Fruit fly (Drosophila melanogaster) whole organism, pupa: Measurements from ENCODE around the gene CYLD.

Experiments used
- CG10348 ChIP-seq: fragments of 200-800 bp; sonication (Bioruptor generic); IDR thresholded peaks from 2 replicates; pipeline ENCODE4 v1.3.6; 2022; ENCODE audit warnings: missing biosample characterization, missing genetic modification characterization
- CG12605 ChIP-seq: fragments of 200-800 bp; sonication (Bioruptor generic); IDR thresholded peaks from 2 replicates; pipeline ENCODE4 v1.3.6; 2022; ENCODE audit warnings: missing biosample characterization, missing genetic modification characterization
- CG13204 ChIP-seq: fragments of 200-800 bp; sonication (Bioruptor generic); optimal IDR thresholded peaks from 2 replicates; lab custom pipeline; 2018; ENCODE audit warnings: missing biosample characterization, mild to moderate bottlenecking, missing genetic modification characterization, moderate library complexity
- CG14655 ChIP-seq: fragments of 200-800 bp; sonication (Bioruptor generic); optimal IDR thresholded peaks from 3 replicates; lab custom pipeline; 2017; ENCODE audit warnings: mild to moderate bottlenecking, missing biosample characterization, missing genetic modification reagents, missing genetic modification characterization
- CG15710 ChIP-seq: fragments of 200-800 bp; sonication (Bioruptor generic); optimal IDR thresholded peaks from 2 replicates; lab custom pipeline; 2018; ENCODE audit warnings: missing biosample characterization, mild to moderate bottlenecking, missing genetic modification characterization, moderate library complexity
- CG17806 ChIP-seq: fragments of 200-800 bp; sonication (Bioruptor generic); optimal IDR thresholded peaks from 2 replicates; lab custom pipeline; 2018; ENCODE audit warnings: missing biosample characterization, mild to moderate bottlenecking, missing genetic modification characterization, moderate library complexity
- CG32121 ChIP-seq: fragments of 200-800 bp; sonication (Bioruptor generic); IDR thresholded peaks from 2 replicates; pipeline ENCODE4 v1.3.6; 2022; ENCODE audit warnings: missing biosample characterization, missing genetic modification characterization
- CG34367 ChIP-seq: fragments of 200-800 bp; sonication (Bioruptor generic); optimal IDR thresholded peaks from 2 replicates; lab custom pipeline; 2018; ENCODE audit warnings: missing biosample characterization, mild to moderate bottlenecking, missing genetic modification characterization
- CG4496 ChIP-seq: fragments of 200-800 bp; sonication (Bioruptor generic); IDR thresholded peaks from 3 replicates; pipeline ENCODE4 v1.3.6; 2022; ENCODE audit warnings: missing biosample characterization, missing genetic modification characterization
- CG8159 ChIP-seq: fragments of 200-800 bp; sonication (Bioruptor generic); optimal IDR thresholded peaks from 3 replicates; lab custom pipeline; 2018; ENCODE audit warnings: missing biosample characterization, mild to moderate bottlenecking, missing genetic modification characterization, moderate library complexity
- CG8301 ChIP-seq: fragments of 200-800 bp; sonication (Bioruptor generic); optimal IDR thresholded peaks from 2 replicates; lab custom pipeline; 2018; ENCODE audit warnings: missing biosample characterization, mild to moderate bottlenecking, missing genetic modification characterization
- CG9948 ChIP-seq: fragments of 200-800 bp; sonication (Bioruptor generic); optimal IDR thresholded peaks from 2 replicates; lab custom pipeline; 2018; ENCODE audit warnings: missing biosample characterization, mild to moderate bottlenecking, missing genetic modification characterization, moderate library complexity
- D1 ChIP-seq: fragments of 200-800 bp; sonication (Bioruptor generic); optimal IDR thresholded peaks from 2 replicates; lab custom pipeline; 2018; ENCODE audit warnings: missing biosample characterization, mild to moderate bottlenecking, missing genetic modification characterization, moderate library complexity
- EcR ChIP-seq: fragments of 200-800 bp; sonication (Bioruptor generic); optimal IDR thresholded peaks from 3 replicates; lab custom pipeline; 2019; ENCODE audit warnings: missing biosample characterization, missing genetic modification characterization, mild to moderate bottlenecking, moderate library complexity, missing genetic modification reagents
- Ets98B ChIP-seq: fragments of 200-800 bp; sonication (Bioruptor generic); IDR thresholded peaks from 2 replicates; pipeline ENCODE4 v1.3.6; 2022; ENCODE audit warnings: missing biosample characterization, missing genetic modification characterization
- Pif1A ChIP-seq: fragments of 200-800 bp; sonication (Bioruptor generic); optimal IDR thresholded peaks from 3 replicates; lab custom pipeline; 2016; ENCODE audit warnings: missing biosample characterization, missing genetic modification characterization
- Pif1B ChIP-seq: fragments of 200-800 bp; sonication (Bioruptor generic); optimal IDR thresholded peaks from 3 replicates; lab custom pipeline; 2016; ENCODE audit warnings: missing biosample characterization, missing genetic modification characterization
- Snoo ChIP-seq: fragments of 200-800 bp; sonication (Bioruptor generic); optimal IDR thresholded peaks from 3 replicates; lab custom pipeline; 2017; ENCODE audit warnings: missing biosample characterization, mild to moderate bottlenecking, missing genetic modification characterization, inconsistent platforms
- fd96Ca ChIP-seq: fragments of 200-800 bp; sonication (Bioruptor generic); IDR thresholded peaks from 3 replicates; pipeline ENCODE4 v1.3.6; 2022; ENCODE audit warnings: missing biosample characterization, missing genetic modification characterization
- gl ChIP-seq: fragments of 200-800 bp; sonication (Bioruptor generic); optimal IDR thresholded peaks from 2 replicates; lab custom pipeline; 2018; ENCODE audit warnings: missing biosample characterization, mild to moderate bottlenecking, missing genetic modification characterization
- rn ChIP-seq: fragments of 200-800 bp; sonication (Bioruptor generic); IDR thresholded peaks from 2 replicates; pipeline ENCODE4 v1.3.6; 2022; ENCODE audit warnings: missing biosample characterization, missing genetic modification characterization

The CYLD gene

dm6 chr2L:10299810-10300147 is at the start of gene CYLD:
TSS of gene CYLD (minus strand) at chr2L:10299847.
- TF ChIP-seq CG34367 (peak; percentile 43), CG10348 (no peak), CG32121 (GFP tag; lab: Robert Waterston, UW) (peak; percentile 76; the same call in 1 of the 2 replicates), Snoo (peak; percentile 38), D1 (peak; percentile 82), CG15710 (tag; lab: Kevin White, UChicago) (peak; percentile 50), CG17806 (tag; lab: Kevin White, UChicago) (peak; percentile 66), CG9948 (peak; percentile 58), CG8301 (tag; lab: Kevin White, UChicago) (peak; percentile 68), CG8159 (no peak)

- no peak for TF ChIP-seq CG14655 (GFP tag; lab: Kevin White, UChicago)
- TF ChIP-seq CG17806 (tag; lab: Kevin White, UChicago): no peak
- TF ChIP-seq CG15710 (tag; lab: Kevin White, UChicago): no peak
- TF ChIP-seq CG13204 (GFP tag; lab: Kevin White, UChicago): no peak
- TF ChIP-seq Pif1B (GFP tag; lab: Kevin White, UChicago): no peak
- no peak for TF ChIP-seq EcR (GFP tag; lab: Kevin White, UChicago)
- TF ChIP-seq CG34367: no peak
Observed at dm6 chr2L:10344029-10344606, 44.5 kb upstream of the CYLD start, which contains the start of gene Frmd5. TSS of gene Frmd5 (plus strand) at chr2L:10344442.

- TF ChIP-seq CG4496 (no peak), CG13204 (GFP tag; lab: Kevin White, UChicago) (no peak), CG15710 (tag; lab: Kevin White, UChicago) (no peak), Snoo (no peak), CG14655 (GFP tag; lab: Kevin White, UChicago) (no peak), CG8159 (no peak), Ets98B (GFP tag; lab: Robert Waterston, UW) (no peak), CG8301 (tag; lab: Kevin White, UChicago) (no peak), CG10348 (no peak), EcR (GFP tag; lab: Kevin White, UChicago) (no peak), gl (tag; lab: Kevin White, UChicago) (no peak), CG9948 (no peak), rn (no peak), CG32121 (GFP tag; lab: Robert Waterston, UW) (no peak)
Observed at dm6 chr2L:10342471-10342870, 42.8 kb upstream of the CYLD start, which contains the start of gene Sps2. TSS of gene Sps2 (plus strand) at chr2L:10342594.

dm6 chr2L:10341405-10341804 is 41.8 kb upstream of the CYLD start, which contains the start of gene CG31715:
TSS of gene CG31715 (plus strand) at chr2L:10341616.
- TF ChIP-seq CG34367 (no peak), EcR (GFP tag; lab: Kevin White, UChicago) (no peak), CG9948 (peak; percentile 4), Pif1A (GFP tag; lab: Kevin White, UChicago) (no peak), Snoo (peak; percentile 13), rn (no peak), CG32121 (GFP tag; lab: Robert Waterston, UW) (no peak), CG15710 (tag; lab: Kevin White, UChicago) (peak; percentile 6), CG8301 (tag; lab: Kevin White, UChicago) (no peak), CG8159 (no peak), D1 (no peak), fd96Ca (GFP tag; lab: Robert Waterston, UW) (no peak), gl (tag; lab: Kevin White, UChicago) (no peak), CG17806 (tag; lab: Kevin White, UChicago) (peak; percentile 7)

DNA sequence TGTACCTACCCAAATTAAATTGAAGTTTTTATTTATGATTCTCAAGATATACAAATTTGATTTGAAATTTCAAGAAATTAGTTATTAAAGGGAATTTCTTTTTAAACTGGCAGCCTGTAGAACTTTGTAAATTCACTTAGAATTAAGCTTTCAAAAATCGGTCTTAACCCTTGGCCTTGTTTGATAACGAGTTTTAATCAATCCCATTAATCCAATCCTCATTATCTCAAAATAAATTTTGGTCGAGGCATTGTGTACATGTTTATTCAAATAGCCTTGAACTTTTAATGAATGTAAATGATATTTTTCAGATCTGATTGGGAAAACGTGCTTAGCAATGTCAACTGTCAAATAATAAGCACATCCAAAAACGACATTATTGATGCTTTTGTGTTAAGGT is 40.2 kb upstream of the CYLD start:
- TF ChIP-seq CG32121 (GFP tag; lab: Robert Waterston, UW): no peak
- TF ChIP-seq Pif1B (GFP tag; lab: Kevin White, UChicago): no peak
- TF ChIP-seq CG10348: no peak
- TF ChIP-seq fd96Ca (GFP tag; lab: Robert Waterston, UW): no peak
- TF ChIP-seq CG34367: no peak
- no peak for TF ChIP-seq Pif1A (GFP tag; lab: Kevin White, UChicago)
- TF ChIP-seq CG8159: no peak
- no peak for TF ChIP-seq Snoo
- TF ChIP-seq CG15710 (tag; lab: Kevin White, UChicago): no peak
- no peak for TF ChIP-seq CG14655 (GFP tag; lab: Kevin White, UChicago)
- no peak for TF ChIP-seq CG4496
- TF ChIP-seq CG8301 (tag; lab: Kevin White, UChicago): no peak
- no peak for TF ChIP-seq rn
- no peak for TF ChIP-seq CG9948

- peak; percentile 36 for TF ChIP-seq CG15710 (tag; lab: Kevin White, UChicago)
- no peak for TF ChIP-seq D1
- TF ChIP-seq Pif1A (GFP tag; lab: Kevin White, UChicago): peak; percentile 19
- peak; percentile 25 for TF ChIP-seq Snoo
- no peak for TF ChIP-seq CG14655 (GFP tag; lab: Kevin White, UChicago)
- TF ChIP-seq CG4496: no peak
- TF ChIP-seq CG12605 (GFP tag; lab: Robert Waterston, UW): 0 out of 2 replicates have a peak, but pooled peaks have one; percentile 23
- no peak for TF ChIP-seq fd96Ca (GFP tag; lab: Robert Waterston, UW)
- TF ChIP-seq CG8159: peak; percentile 39
- no peak for TF ChIP-seq CG8301 (tag; lab: Kevin White, UChicago)
- TF ChIP-seq CG13204 (GFP tag; lab: Kevin White, UChicago): no peak
- TF ChIP-seq CG9948: peak; percentile 3
- TF ChIP-seq CG17806 (tag; lab: Kevin White, UChicago): no peak
- TF ChIP-seq CG10348: no peak
- no peak for TF ChIP-seq Pif1B (GFP tag; lab: Kevin White, UChicago)
- TF ChIP-seq rn: no peak
- no peak for TF ChIP-seq EcR (GFP tag; lab: Kevin White, UChicago)
- peak; percentile 11; the same call in 1 of the 2 replicates for TF ChIP-seq CG32121 (GFP tag; lab: Robert Waterston, UW)
- no peak for TF ChIP-seq CG34367
- TF ChIP-seq Ets98B (GFP tag; lab: Robert Waterston, UW): peak; percentile 36; the same call in 1 of the 2 replicates
- TF ChIP-seq gl (tag; lab: Kevin White, UChicago): no peak
Observed at dm6 chr2L:10339212-10339721, 39.6 kb upstream of the CYLD start, which contains the start of gene SamDC. TSS of gene SamDC (plus strand) at chr2L:10339457.
